Worm (Caenorhabditis elegans) whole organism, late embryonic: ENCODE measurements around the gene coel-1.

Experiments
- F13H6.1 ChIP-seq: sonication (generic microtip); optimal IDR thresholded peaks from 2 replicates; lab custom pipeline; 2016; ENCODE audit warnings: missing genetic modification characterization, missing compliant biosample characterization
- K02D7.2 ChIP-seq: sonication (generic microtip); optimal IDR thresholded peaks from 2 replicates; lab custom pipeline; 2017; ENCODE audit warnings: mild to moderate bottlenecking, missing genetic modification characterization, missing compliant biosample characterization
- ceh-14 ChIP-seq: sonication (generic microtip); optimal IDR thresholded peaks from 2 replicates; lab custom pipeline; 2016; ENCODE audit warnings: missing genotype, missing genetic modification characterization, missing compliant biosample characterization
- ceh-2 ChIP-seq: sonication (generic microtip); optimal IDR thresholded peaks from 2 replicates; lab custom pipeline; 2016; ENCODE audit warnings: missing genotype, missing genetic modification characterization, missing compliant biosample characterization
- ceh-24 ChIP-seq: sonication (generic microtip); optimal IDR thresholded peaks from 2 replicates; lab custom pipeline; 2016; ENCODE audit warnings: mild to moderate bottlenecking, missing genetic modification characterization, missing compliant biosample characterization
- ceh-31 ChIP-seq: sonication (generic microtip); optimal IDR thresholded peaks from 2 replicates; lab custom pipeline; 2016; ENCODE audit warnings: missing genetic modification characterization, missing compliant biosample characterization
- ceh-34 ChIP-seq: sonication (generic microtip); optimal IDR thresholded peaks from 2 replicates; lab custom pipeline; 2016; ENCODE audit warnings: mild to moderate bottlenecking, missing genetic modification characterization, missing compliant biosample characterization
- ceh-45 ChIP-seq: fragments of 200-800 bp; sonication (Bioruptor generic); IDR thresholded peaks from 2 replicates; pipeline ENCODE4 v1.3.6; 2022; ENCODE audit warnings: missing genetic modification reagents, missing genetic modification characterization, missing compliant biosample characterization
- ceh-9 ChIP-seq: sonication (generic microtip); optimal IDR thresholded peaks from 2 replicates; lab custom pipeline; 2016; ENCODE audit warnings: mild to moderate bottlenecking, missing genetic modification characterization, inconsistent platforms, missing compliant biosample characterization
- che-1 ChIP-seq: sonication (generic microtip); optimal IDR thresholded peaks from 2 replicates; lab custom pipeline; 2016; ENCODE audit warnings: mild to moderate bottlenecking, missing genetic modification characterization, missing compliant biosample characterization
- dmd-4 ChIP-seq: sonication (generic microtip); optimal IDR thresholded peaks from 2 replicates; lab custom pipeline; 2016; ENCODE audit warnings: borderline replicate concordance, missing genetic modification characterization, missing compliant biosample characterization
- ets-4 ChIP-seq: sonication (generic microtip); optimal IDR thresholded peaks from 2 replicates; lab custom pipeline; 2016; ENCODE audit warnings: missing genetic modification characterization, missing compliant biosample characterization
- eyg-1 ChIP-seq: sonication (generic microtip); optimal IDR thresholded peaks from 2 replicates; lab custom pipeline; 2016; ENCODE audit warnings: missing genotype, missing genetic modification characterization, missing compliant biosample characterization
- fkh-10 ChIP-seq: fragments of 150-350 bp; optimal IDR thresholded peaks from 2 replicates; lab custom pipeline; 2014; ENCODE audit warnings: missing biosample characterization, missing genetic modification reagents, missing genetic modification characterization
- lim-6 ChIP-seq: sonication (generic microtip); optimal IDR thresholded peaks from 2 replicates; lab custom pipeline; 2016; ENCODE audit warnings: missing genetic modification characterization, missing compliant biosample characterization
- lin-11 ChIP-seq: fragments of 200-800 bp; sonication (Bioruptor generic); optimal IDR thresholded peaks from 2 replicates; lab custom pipeline; 2018; ENCODE audit warnings: mild to moderate bottlenecking, missing genetic modification characterization, missing compliant biosample characterization
- madf-2 ChIP-seq: sonication (generic microtip); optimal IDR thresholded peaks from 2 replicates; lab custom pipeline; 2017; ENCODE audit warnings: missing genetic modification characterization, missing compliant biosample characterization
- mec-3 ChIP-seq: sonication (generic microtip); optimal IDR thresholded peaks from 2 replicates; lab custom pipeline; 2016; ENCODE audit warnings: borderline replicate concordance, missing genetic modification characterization, missing compliant biosample characterization
- nfya-1 ChIP-seq: sonication (generic microtip); optimal IDR thresholded peaks from 2 replicates; lab custom pipeline; 2017; ENCODE audit warnings: missing genetic modification characterization, mild to moderate bottlenecking, missing compliant biosample characterization, antibody characterized with exemption, moderate library complexity
- nhr-232 ChIP-seq: sonication (generic microtip); optimal IDR thresholded peaks from 2 replicates; lab custom pipeline; 2016; ENCODE audit warnings: missing genetic modification characterization, missing compliant biosample characterization
- odd-2 ChIP-seq: sonication (generic microtip); optimal IDR thresholded peaks from 2 replicates; lab custom pipeline; 2017; ENCODE audit warnings: antibody characterized with exemption, mild to moderate bottlenecking, missing genetic modification characterization, missing compliant biosample characterization
- pag-3 ChIP-seq: sonication (generic microtip); optimal IDR thresholded peaks from 2 replicates; lab custom pipeline; 2016; ENCODE audit warnings: missing compliant biosample characterization, missing genetic modification characterization, borderline replicate concordance
- pha-2 ChIP-seq: sonication (generic microtip); optimal IDR thresholded peaks from 2 replicates; lab custom pipeline; 2017; ENCODE audit warnings: mild to moderate bottlenecking, missing genetic modification characterization, missing compliant biosample characterization
- pha-4 ChIP-seq: fragments of 150-350 bp; optimal IDR thresholded peaks from 2 replicates; lab custom pipeline; 2018; ENCODE audit warnings: missing biosample characterization, missing genetic modification reagents, missing genetic modification characterization
- pqm-1 ChIP-seq: sonication (generic microtip); optimal IDR thresholded peaks from 2 replicates; lab custom pipeline; 2016; ENCODE audit warnings: missing genetic modification characterization, missing compliant biosample characterization
- ref-2 ChIP-seq: sonication (generic microtip); optimal IDR thresholded peaks from 2 replicates; lab custom pipeline; 2016; ENCODE audit warnings: missing genetic modification characterization, missing compliant biosample characterization
- sdc-2 ChIP-seq: sonication (generic microtip); optimal IDR thresholded peaks from 2 replicates; lab custom pipeline; 2016; ENCODE audit warnings: missing genotype, missing genetic modification characterization, missing compliant biosample characterization
- sox-2 ChIP-seq: fragments of 200-800 bp; sonication (Bioruptor generic); IDR thresholded peaks from 2 replicates; pipeline ENCODE4 v1.3.6; 2022; ENCODE audit warnings: missing genetic modification reagents, missing genetic modification characterization, missing compliant biosample characterization
- sox-4 ChIP-seq: sonication (generic microtip); optimal IDR thresholded peaks from 2 replicates; lab custom pipeline; 2017; ENCODE audit warnings: mild to moderate bottlenecking, missing genetic modification characterization, inconsistent platforms, missing compliant biosample characterization
- syd-9 ChIP-seq: sonication (generic microtip); optimal IDR thresholded peaks from 2 replicates; lab custom pipeline; 2016; ENCODE audit warnings: mild to moderate bottlenecking, missing genetic modification characterization, moderate library complexity, missing compliant biosample characterization
- tbx-7 ChIP-seq: sonication (generic microtip); optimal IDR thresholded peaks from 2 replicates; lab custom pipeline; 2016; ENCODE audit warnings: missing genotype, missing genetic modification characterization, missing compliant biosample characterization
- ttx-3 ChIP-seq: sonication (generic microtip); optimal IDR thresholded peaks from 2 replicates; lab custom pipeline; 2016; ENCODE audit warnings: missing genetic modification reagents, missing genetic modification characterization, missing compliant biosample characterization
- unc-42 ChIP-seq: sonication (generic microtip); optimal IDR thresholded peaks from 2 replicates; lab custom pipeline; 2016; ENCODE audit warnings: missing genotype, missing genetic modification characterization, missing compliant biosample characterization
- unc-55 ChIP-seq: sonication (generic microtip); optimal IDR thresholded peaks from 2 replicates; lab custom pipeline; 2017; ENCODE audit warnings: missing biosample characterization, missing genetic modification reagents, missing genetic modification characterization
- zip-5 ChIP-seq: sonication (generic microtip); optimal IDR thresholded peaks from 2 replicates; lab custom pipeline; 2016; ENCODE audit warnings: missing genetic modification characterization, missing compliant biosample characterization
- ztf-16 ChIP-seq: sonication (generic microtip); optimal IDR thresholded peaks from 2 replicates; lab custom pipeline; 2017; ENCODE audit warnings: missing genetic modification characterization, missing compliant biosample characterization

coel-1 gene

DNA sequence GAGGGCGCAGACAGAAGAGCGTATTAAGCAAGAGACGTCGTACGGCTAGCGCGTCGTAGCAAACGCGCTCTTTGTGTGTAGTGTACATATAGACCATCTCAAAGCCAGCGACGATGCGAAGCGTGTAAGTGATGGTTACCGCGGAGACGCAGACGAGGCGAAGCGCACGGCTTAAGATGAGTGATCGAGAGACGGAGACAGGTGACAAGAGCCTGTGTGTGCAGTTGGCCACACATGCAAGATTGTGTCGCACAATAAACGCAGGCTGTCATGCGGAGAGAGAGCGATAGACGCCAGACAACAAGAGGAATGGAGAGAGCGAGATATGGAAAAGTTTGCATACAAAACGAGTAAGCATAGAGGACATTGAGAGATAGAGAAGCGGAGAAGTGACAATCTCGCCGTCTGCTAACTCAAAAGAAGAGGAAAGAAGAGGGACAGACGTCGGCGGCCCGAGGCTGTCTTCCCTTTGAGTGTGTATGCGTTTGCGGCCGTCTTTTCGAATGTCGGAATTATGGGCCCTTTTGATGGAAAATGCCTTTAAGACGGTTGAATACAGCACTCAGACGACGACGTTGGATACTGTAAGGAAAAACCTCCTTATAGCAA is 42.6 kb upstream of the coel-1 start (continued):
- no peak for TF ChIP-seq pha-2 (tag; lab: Kevin White, UChicago)
- TF ChIP-seq nfya-1 (tag; lab: Kevin White, UChicago) = peak; percentile 35
- no peak for TF ChIP-seq zip-5 (tag; lab: Kevin White, UChicago)
- peak; percentile 89 for TF ChIP-seq eyg-1
- no peak for TF ChIP-seq ceh-45 (GFP tag; lab: Robert Waterston, UW)
- peak; percentile 14 for TF ChIP-seq ets-4 (tag; lab: Kevin White, UChicago)
- TF ChIP-seq ceh-2 (tag; lab: Kevin White, UChicago) = peak; percentile 44
- peak; percentile 44 for TF ChIP-seq ref-2 (tag; lab: Kevin White, UChicago)
- TF ChIP-seq lim-6 (tag; lab: Kevin White, UChicago) = no peak
- TF ChIP-seq syd-9 (tag; lab: Kevin White, UChicago) = no peak
- no peak for TF ChIP-seq K02D7.2 (tag; lab: Kevin White, UChicago)
- TF ChIP-seq pha-4 (tag; lab: Kevin White, UChicago) = no peak
- peak; percentile 71 for TF ChIP-seq ceh-31 (tag; lab: Kevin White, UChicago)
- TF ChIP-seq odd-2 (tag; lab: Kevin White, UChicago) = no peak
- TF ChIP-seq tbx-7 (tag; lab: Kevin White, UChicago) = no peak
- TF ChIP-seq ttx-3 (tag; lab: Kevin White, UChicago) = no peak

DNA sequence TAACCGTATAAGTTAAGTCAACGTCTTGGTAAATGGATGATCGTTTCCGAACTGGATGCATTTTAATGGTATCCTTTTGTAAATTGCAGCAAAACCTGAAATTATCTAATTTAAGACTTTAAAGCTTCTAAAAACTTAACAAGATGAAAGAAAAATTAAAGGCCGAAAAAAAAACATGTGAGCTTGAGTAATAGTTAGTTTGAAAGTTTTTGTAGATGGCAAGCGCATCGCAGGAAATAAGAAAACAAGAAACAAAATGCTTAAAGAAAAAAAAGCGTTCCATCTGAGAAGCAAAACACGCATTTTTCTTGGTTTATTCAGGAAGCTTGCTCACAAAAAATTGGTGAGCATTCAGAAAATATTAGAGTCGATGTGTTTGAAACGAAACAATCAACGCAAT is 29.7 kb upstream of the coel-1 start, which contains the start of gene rab-37:
TSS of gene rab-37 (minus strand) at position 101 of the 400 bp plus-strand sequence.
- TF ChIP-seq odd-2 (tag; lab: Kevin White, UChicago) = no peak

DNA sequence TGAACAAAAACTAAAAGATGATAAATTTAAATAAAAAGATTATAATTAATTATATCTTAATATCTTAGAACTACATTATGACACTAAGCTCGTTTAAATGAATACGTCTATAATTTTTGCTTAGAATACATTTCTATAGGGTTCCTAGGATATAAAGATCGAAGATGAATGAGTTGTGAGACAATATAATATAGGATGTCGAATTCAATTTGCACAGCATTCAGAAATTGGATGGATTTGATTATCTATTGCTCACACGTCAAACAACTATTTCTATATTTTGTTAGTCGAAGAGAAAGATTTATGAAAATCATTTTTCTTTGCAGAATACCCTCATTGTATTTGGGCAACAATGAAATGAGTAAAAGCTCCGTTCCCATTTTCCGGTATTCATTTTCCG is 26.5 kb upstream of the coel-1 start:
- TF ChIP-seq ttx-3 (tag; lab: Kevin White, UChicago) = no peak
- TF ChIP-seq unc-42 (tag; lab: Kevin White, UChicago) = peak; percentile 59

DNA sequence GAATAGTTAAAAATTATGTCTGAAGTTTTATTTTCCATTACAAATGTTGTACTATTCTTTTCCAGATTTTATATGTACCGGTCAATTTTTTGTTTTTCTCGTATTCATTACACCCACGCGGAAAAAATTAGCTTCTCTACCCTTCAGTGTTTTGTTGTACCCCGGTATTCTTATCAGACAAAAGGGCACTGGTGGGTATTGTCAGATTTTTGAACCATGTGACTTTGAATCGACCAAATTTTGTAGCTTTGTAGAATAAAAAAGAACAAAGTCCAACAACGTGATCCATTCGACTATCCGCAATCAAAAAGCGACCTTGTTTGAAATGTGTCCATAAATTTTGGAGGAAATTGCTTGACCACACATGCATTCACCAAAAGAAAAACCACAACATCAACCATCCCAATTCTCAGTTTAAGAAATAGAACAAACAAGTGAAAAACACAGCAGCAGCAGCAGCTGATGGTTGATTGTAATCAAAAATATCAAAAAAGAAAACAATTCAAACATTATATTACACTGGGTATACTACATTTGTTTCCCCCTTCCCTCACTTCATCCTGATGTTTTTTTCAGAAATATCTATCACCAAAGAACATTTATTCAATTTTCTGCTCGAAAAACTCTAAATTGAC is 20.9 kb upstream of the coel-1 start:
- no peak for TF ChIP-seq tbx-7 (tag; lab: Kevin White, UChicago)
- TF ChIP-seq sox-2 (GFP tag; lab: Robert Waterston, UW) = no peak
- no peak for TF ChIP-seq ceh-9 (tag; lab: Kevin White, UChicago)
- no peak for TF ChIP-seq madf-2 (tag; lab: Kevin White, UChicago)
- no peak for TF ChIP-seq sdc-2 (tag; lab: Kevin White, UChicago)
- TF ChIP-seq ceh-14 (tag; lab: Kevin White, UChicago) = no peak
- no peak for TF ChIP-seq ref-2 (tag; lab: Kevin White, UChicago)
- no peak for TF ChIP-seq pha-4 (tag; lab: Kevin White, UChicago)
- no peak for TF ChIP-seq pag-3 (tag; lab: Kevin White, UChicago)
- TF ChIP-seq F13H6.1 (tag; lab: Kevin White, UChicago) = no peak
- no peak for TF ChIP-seq che-1 (tag; lab: Kevin White, UChicago)
- TF ChIP-seq ceh-34 = no peak
- TF ChIP-seq unc-42 (tag; lab: Kevin White, UChicago) = no peak
- TF ChIP-seq sox-4 (tag; lab: Kevin White, UChicago) = no peak
- TF ChIP-seq ztf-16 (tag; lab: Kevin White, UChicago) = no peak
- TF ChIP-seq lin-11 (tag; lab: Kevin White, UChicago) = no peak
- TF ChIP-seq nhr-232 (tag; lab: Kevin White, UChicago) = no peak

DNA sequence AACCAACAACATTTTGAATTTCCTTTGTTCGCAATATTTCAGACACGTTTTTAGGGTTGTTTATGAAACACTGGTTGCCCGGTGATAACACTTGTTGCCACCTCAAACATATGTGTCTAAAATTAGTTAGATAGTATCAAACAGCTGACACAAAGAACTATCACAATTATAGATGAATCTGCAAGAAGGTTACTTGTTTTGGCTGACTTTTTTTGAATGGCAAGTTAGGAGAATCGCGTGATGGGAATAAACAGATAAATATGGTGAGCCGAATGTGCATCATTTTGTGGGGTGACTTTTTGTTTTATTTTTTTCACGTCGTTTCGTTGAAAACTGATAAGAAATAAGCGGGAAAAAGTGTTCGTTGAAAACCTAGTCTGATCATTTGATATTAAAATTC is 20.3 kb upstream of the coel-1 start:
- TF ChIP-seq nhr-232 (tag; lab: Kevin White, UChicago) (no peak), che-1 (tag; lab: Kevin White, UChicago) (no peak), pha-4 (tag; lab: Kevin White, UChicago) (no peak), dmd-4 (no peak), ceh-2 (tag; lab: Kevin White, UChicago) (no peak), unc-55 (GFP tag; lab: Kevin White, UChicago) (no peak), pqm-1 (tag; lab: Kevin White, UChicago) (no peak), pha-2 (tag; lab: Kevin White, UChicago) (no peak), mec-3 (tag; lab: Kevin White, UChicago) (no peak), syd-9 (tag; lab: Kevin White, UChicago) (no peak), ceh-24 (tag; lab: Kevin White, UChicago) (no peak), ttx-3 (tag; lab: Kevin White, UChicago) (no peak), sox-4 (tag; lab: Kevin White, UChicago) (no peak), fkh-10 (no peak)
